Fruit fly (Drosophila melanogaster): ENCODE measurements around the gene CG14297.

dm6 chr3R:18849148-18849547 is 48.8 kb upstream of the CG14297 start, which contains the start of gene Octalpha2R:
- no peak for TF ChIP-seq ss (GFP tag; optimal IDR thresholded peaks at IDR 0.05)
- no peak for TF ChIP-seq CG11902 (GFP tag; optimal IDR thresholded peaks at IDR 0.05)
- TF ChIP-seq eg (GFP tag; IDR thresholded peaks at IDR 0.05): peak; percentile 24; the same call in 1 of the 3 replicates
- no peak for TF ChIP-seq Eip78C (GFP tag)
- TF ChIP-seq CG6276 (GFP tag; optimal IDR thresholded peaks at IDR 0.05): no peak
- TF ChIP-seq CG32006 (GFP tag; optimal IDR thresholded peaks at IDR 0.05): no peak
